Fruit fly (Drosophila melanogaster): ENCODE results near the gene CG42337.
A peak's percentile ranks its signal among the peaks of the same experiment; 100 is the strongest.

Gene CG42337

dm6 chr3L:21200587-21200986 lies 7.4 kb upstream of the CG42337 start:
- TF ChIP-seq Smox (GFP tag; optimal IDR thresholded peaks at IDR 0.05), result peak; percentile 12
- TF ChIP-seq CG6808 (GFP tag; optimal IDR thresholded peaks at IDR 0.05), result peak; percentile 4
- TF ChIP-seq CG4318 (GFP tag; optimal IDR thresholded peaks at IDR 0.05), result peak; percentile 5
- 0 out of 2 replicates have a peak, but pooled peaks have one; percentile 29 for TF ChIP-seq CG11294 (GFP tag; IDR thresholded peaks at IDR 0.05)
- no peak for TF ChIP-seq Eip93F (GFP tag; optimal IDR thresholded peaks at IDR 0.05)
- peak; percentile 12 for TF ChIP-seq esn (GFP tag; optimal IDR thresholded peaks at IDR 0.05)
- no peak for TF ChIP-seq Sox14 (GFP tag; optimal IDR thresholded peaks at IDR 0.05)
- peak; percentile 96 for TF ChIP-seq svp (GFP tag)
- TF ChIP-seq Sox15 (GFP tag; optimal IDR thresholded peaks at IDR 0.05), result no peak
- peak; percentile 49; the same call in 2 of the 3 replicates for TF ChIP-seq CG8119 (GFP tag; IDR thresholded peaks at IDR 0.05)
- peak; percentile 2 for TF ChIP-seq Ets96B (tag; optimal IDR thresholded peaks at IDR 0.05)
- peak; percentile 41 for TF ChIP-seq achi (GFP tag; optimal IDR thresholded peaks at IDR 0.05)
- peak; percentile 10 for TF ChIP-seq Hr4 (GFP tag; optimal IDR thresholded peaks at IDR 0.05)
- peak; percentile 26; the same call in 1 of the 3 replicates for TF ChIP-seq eg (GFP tag; IDR thresholded peaks at IDR 0.05)
- TF ChIP-seq Eip78C (GFP tag), result peak; percentile 37
- TF ChIP-seq OdsH (GFP tag; optimal IDR thresholded peaks at IDR 0.05), result peak; percentile 29
- TF ChIP-seq CG34406 (GFP tag; optimal IDR thresholded peaks at IDR 0.05), result peak; percentile 10
- TF ChIP-seq lz (GFP tag; optimal IDR thresholded peaks at IDR 0.05), result no peak
- TF ChIP-seq CG10669 (GFP tag; optimal IDR thresholded peaks at IDR 0.05), result peak; percentile 4

DNA sequence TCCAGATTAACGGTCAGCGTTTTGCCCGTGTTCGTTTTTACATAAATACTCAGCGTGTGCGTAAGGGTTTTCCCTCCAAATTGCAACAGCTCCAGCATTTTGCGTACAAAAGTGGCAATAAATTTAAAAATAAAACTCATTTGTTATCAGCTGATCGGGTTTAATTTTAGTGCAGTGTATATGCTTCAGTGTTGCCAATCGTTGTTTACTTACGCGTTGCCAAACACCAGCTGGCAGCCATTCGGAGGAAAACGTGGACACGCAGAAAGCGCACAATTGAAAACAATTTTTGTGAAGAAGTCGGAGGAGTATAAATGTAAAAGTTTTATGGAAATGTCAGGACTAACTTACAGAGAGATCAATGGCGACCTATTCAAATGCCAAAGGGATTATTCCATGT lies 3.4 kb upstream of the CG42337 start, which contains the start of the genes Targ3 and park:
Gene Targ3, plus strand, starts transcription at position 269 of the 400 bp plus-strand sequence.
Gene park, minus strand, starts transcription at position 291 of the 400 bp plus-strand sequence.
- no peak for TF ChIP-seq CG1621 (tag; optimal IDR thresholded peaks at IDR 0.05)
- TF ChIP-seq Eip78C (GFP tag), result peak; percentile 33
- no peak for TF ChIP-seq CG6854 (GFP tag; optimal IDR thresholded peaks at IDR 0.05)
- peak; percentile 56 for TF ChIP-seq Hr39 (GFP tag; optimal IDR thresholded peaks at IDR 0.05)
- TF ChIP-seq vri (GFP tag; optimal IDR thresholded peaks at IDR 0.05), result peak; percentile 43
- peak; percentile 31 for TF ChIP-seq pdm3 (GFP tag; optimal IDR thresholded peaks at IDR 0.05)
- TF ChIP-seq Sox102F (GFP tag; optimal IDR thresholded peaks at IDR 0.05), result peak; percentile 30
- TF ChIP-seq fkh (GFP tag; optimal IDR thresholded peaks at IDR 0.05), result peak; percentile 100
- TF ChIP-seq CG10669 (GFP tag; optimal IDR thresholded peaks at IDR 0.05), result no peak
- TF ChIP-seq net (GFP tag; optimal IDR thresholded peaks at IDR 0.05), result peak; percentile 31
- TF ChIP-seq CG16779 (tag; optimal IDR thresholded peaks at IDR 0.05), result no peak
- TF ChIP-seq lz (GFP tag; optimal IDR thresholded peaks at IDR 0.05), result peak; percentile 7
- no peak for TF ChIP-seq CG7368 (GFP tag; optimal IDR thresholded peaks at IDR 0.05)
- TF ChIP-seq esn (GFP tag; optimal IDR thresholded peaks at IDR 0.05), result peak; percentile 54
- peak; percentile 24 for TF ChIP-seq Smox (GFP tag; optimal IDR thresholded peaks at IDR 0.05)
- TF ChIP-seq CG34406 (GFP tag; optimal IDR thresholded peaks at IDR 0.05), result peak; percentile 25
- TF ChIP-seq CG11294 (GFP tag; IDR thresholded peaks at IDR 0.05), result no peak
- TF ChIP-seq CG8632 (GFP tag; optimal IDR thresholded peaks at IDR 0.05), result no peak
- TF ChIP-seq CG32006 (GFP tag; optimal IDR thresholded peaks at IDR 0.05), result peak; percentile 1
- no peak for TF ChIP-seq Eip75B (GFP tag; optimal IDR thresholded peaks at IDR 0.05)
- peak; percentile 22 for TF ChIP-seq achi (GFP tag; optimal IDR thresholded peaks at IDR 0.05)
- TF ChIP-seq CG31627 (GFP tag; optimal IDR thresholded peaks at IDR 0.05), result peak; percentile 68
- TF ChIP-seq Sox14 (GFP tag; optimal IDR thresholded peaks at IDR 0.05), result peak; percentile 40
- peak; percentile 20 for TF ChIP-seq CG10631 (GFP tag; optimal IDR thresholded peaks at IDR 0.05)
- no peak for TF ChIP-seq fd85E (GFP tag; optimal IDR thresholded peaks at IDR 0.05)
- peak; percentile 31 for TF ChIP-seq OdsH (GFP tag; optimal IDR thresholded peaks at IDR 0.05)
- TF ChIP-seq Ets96B (tag; optimal IDR thresholded peaks at IDR 0.05), result no peak
- TF ChIP-seq acj6 (GFP tag; optimal IDR thresholded peaks at IDR 0.05), result peak; percentile 39
- TF ChIP-seq CG6163 (GFP tag; IDR thresholded peaks at IDR 0.05), result peak; percentile 12; the same call in 1 of the 3 replicates
- TF ChIP-seq spab (GFP tag; optimal IDR thresholded peaks at IDR 0.05), result no peak
- TF ChIP-seq Hr4 (GFP tag; optimal IDR thresholded peaks at IDR 0.05), result peak; percentile 13

dm6 chr3L:21194392-21194925 lies 1.3 kb upstream of the CG42337 start:
- TF ChIP-seq ss (GFP tag; optimal IDR thresholded peaks at IDR 0.05), result no peak
- no peak for TF ChIP-seq CG11762 (GFP tag; optimal IDR thresholded peaks at IDR 0.05; ENCODE audit: insufficient read depth)
- TF ChIP-seq CG8119 (GFP tag; IDR thresholded peaks at IDR 0.05), result no peak
- no peak for TF ChIP-seq salr (GFP tag; optimal IDR thresholded peaks at IDR 0.05)
- no peak for TF ChIP-seq Hr4 (GFP tag; optimal IDR thresholded peaks at IDR 0.05)
- no peak for TF ChIP-seq CG6163 (GFP tag; IDR thresholded peaks at IDR 0.05)
- TF ChIP-seq CG3032 (tag; optimal IDR thresholded peaks at IDR 0.05), result no peak
- TF ChIP-seq CG16779 (tag; optimal IDR thresholded peaks at IDR 0.05), result no peak
- no peak for TF ChIP-seq Smox (GFP tag; optimal IDR thresholded peaks at IDR 0.05)
- TF ChIP-seq topi (GFP tag; optimal IDR thresholded peaks at IDR 0.05), result no peak
- TF ChIP-seq CG8319 (GFP tag; optimal IDR thresholded peaks at IDR 0.05), result no peak
- TF ChIP-seq CG8632 (GFP tag; optimal IDR thresholded peaks at IDR 0.05), result no peak
- no peak for TF ChIP-seq spab (GFP tag; optimal IDR thresholded peaks at IDR 0.05)
- TF ChIP-seq Eip93F (GFP tag; optimal IDR thresholded peaks at IDR 0.05), result no peak
- TF ChIP-seq CG32006 (GFP tag; optimal IDR thresholded peaks at IDR 0.05), result no peak
- no peak for TF ChIP-seq eg (GFP tag; IDR thresholded peaks at IDR 0.05)
- no peak for TF ChIP-seq CG6792 (GFP tag; optimal IDR thresholded peaks at IDR 0.05)
- TF ChIP-seq lz (GFP tag; optimal IDR thresholded peaks at IDR 0.05), result no peak
- no peak for TF ChIP-seq CG6808 (GFP tag; optimal IDR thresholded peaks at IDR 0.05)
